Fruit fly (Drosophila melanogaster) whole organism, embryonic: ENCODE data around the gene bb8.

ENCODE experiments used
- Atf-2 ChIP-seq: fragments of 200-800 bp; sonication (Bioruptor generic); optimal IDR thresholded peaks from 2 replicates; lab custom pipeline; 2016; ENCODE audit warnings: missing biosample characterization, missing genetic modification characterization
- C15 ChIP-seq: fragments of 200-800 bp; sonication (Bioruptor generic); IDR thresholded peaks from 3 replicates; pipeline ENCODE4 v1.3.6; 2022; ENCODE audit warnings: missing biosample characterization, missing genetic modification characterization
- CG11696 ChIP-seq: fragments of 200-800 bp; sonication (Bioruptor generic); IDR thresholded peaks from 2 replicates; pipeline ENCODE4 v1.3.6; 2022; ENCODE audit warnings: missing biosample characterization, missing genetic modification characterization
- CG12071 ChIP-seq: fragments of 200-800 bp; sonication (Bioruptor generic); optimal IDR thresholded peaks from 3 replicates; lab custom pipeline; 2018; ENCODE audit warnings: missing biosample characterization, mild to moderate bottlenecking, missing genetic modification characterization
- CG12219 ChIP-seq: fragments of 200-800 bp; sonication (Bioruptor generic); optimal IDR thresholded peaks from 3 replicates; lab custom pipeline; 2018; ENCODE audit warnings: missing biosample characterization, mild to moderate bottlenecking, missing genetic modification characterization
- CG13296 ChIP-seq: fragments of 200-800 bp; sonication (Bioruptor generic); optimal IDR thresholded peaks from 3 replicates; lab custom pipeline; 2018; ENCODE audit warnings: missing biosample characterization, mild to moderate bottlenecking, missing genetic modification characterization
- CG15696 ChIP-seq: fragments of 200-800 bp; sonication (Bioruptor generic); optimal IDR thresholded peaks from 2 replicates; lab custom pipeline; 2019; ENCODE audit warnings: missing biosample characterization, mild to moderate bottlenecking, missing genetic modification characterization, moderate library complexity
- CG17912 ChIP-seq: fragments of 200-800 bp; sonication (Bioruptor generic); optimal IDR thresholded peaks from 2 replicates; lab custom pipeline; 2018; ENCODE audit warnings: missing biosample characterization, mild to moderate bottlenecking, missing genetic modification characterization
- CG2712 ChIP-seq: fragments of 200-800 bp; optimal IDR thresholded peaks from 3 replicates; lab custom pipeline; 2019; ENCODE audit warnings: missing biosample characterization, mild to moderate bottlenecking, missing genetic modification characterization, moderate library complexity
- CG30403 ChIP-seq: fragments of 200-800 bp; sonication (Bioruptor generic); optimal IDR thresholded peaks from 3 replicates; lab custom pipeline; 2016; ENCODE audit warnings: missing biosample characterization, missing genetic modification characterization
- CG31441 ChIP-seq: fragments of 200-800 bp; sonication (Bioruptor generic); IDR thresholded peaks from 2 replicates; pipeline ENCODE4 v1.3.6; 2022; ENCODE audit warnings: missing biosample characterization, missing genetic modification characterization
- CG32532 ChIP-seq: fragments of 200-800 bp; sonication (Bioruptor generic); IDR thresholded peaks from 2 replicates; pipeline ENCODE4 v1.3.6; 2022; ENCODE audit warnings: missing biosample characterization, missing genetic modification characterization
- CG32772 ChIP-seq: fragments of 200-800 bp; sonication (Bioruptor generic); IDR thresholded peaks from 2 replicates; pipeline ENCODE4 v1.3.6; 2022; ENCODE audit warnings: missing biosample characterization, missing genetic modification characterization
- CG3407 ChIP-seq: fragments of 200-800 bp; sonication (Bioruptor generic); optimal IDR thresholded peaks from 2 replicates; lab custom pipeline; 2018; ENCODE audit warnings: missing biosample characterization, mild to moderate bottlenecking, missing genetic modification characterization
- CG3995 ChIP-seq: fragments of 200-800 bp; sonication (Bioruptor generic); optimal IDR thresholded peaks from 3 replicates; lab custom pipeline; 2016; ENCODE audit warnings: missing biosample characterization, missing genetic modification characterization
- CG4707 ChIP-seq: fragments of 200-800 bp; sonication (Bioruptor generic); optimal IDR thresholded peaks from 2 replicates; lab custom pipeline; 2018; ENCODE audit warnings: missing biosample characterization, mild to moderate bottlenecking, missing genetic modification characterization, moderate library complexity
- CG7271 ChIP-seq: fragments of 200-800 bp; sonication (Bioruptor generic); optimal IDR thresholded peaks from 2 replicates; lab custom pipeline; 2018; ENCODE audit warnings: missing biosample characterization, mild to moderate bottlenecking, missing genetic modification characterization, moderate library complexity
- CG7357 ChIP-seq: fragments of 200-800 bp; sonication (Bioruptor generic); IDR thresholded peaks from 3 replicates; pipeline ENCODE4 v1.3.6; 2022; ENCODE audit warnings: missing biosample characterization, missing genetic modification characterization
- CG7372 ChIP-seq: fragments of 200-800 bp; sonication (Bioruptor generic); IDR thresholded peaks from 2 replicates; pipeline ENCODE4 v1.3.6; 2022; ENCODE audit warnings: missing biosample characterization, missing genetic modification characterization
- CG7928 ChIP-seq: fragments of 200-800 bp; sonication (Bioruptor generic); optimal IDR thresholded peaks from 2 replicates; lab custom pipeline; 2017; ENCODE audit warnings: missing biosample characterization, mild to moderate bottlenecking, missing genetic modification characterization
- CG8478 ChIP-seq: fragments of >200 bp; optimal IDR thresholded peaks from 2 replicates; lab custom pipeline; 2018
- CG8944 ChIP-seq: fragments of 200-800 bp; sonication (Bioruptor generic); optimal IDR thresholded peaks from 3 replicates; lab custom pipeline; 2016; ENCODE audit warnings: missing biosample characterization, missing genetic modification characterization
- CG9797 ChIP-seq: fragments of 200-800 bp; sonication (Bioruptor generic); optimal IDR thresholded peaks from 3 replicates; lab custom pipeline; 2018; ENCODE audit warnings: missing biosample characterization, mild to moderate bottlenecking, missing genetic modification characterization
- Dip3 ChIP-seq: fragments of 200-800 bp; sonication (Bioruptor generic); optimal IDR thresholded peaks from 3 replicates; lab custom pipeline; 2016; ENCODE audit warnings: missing biosample characterization, missing genetic modification characterization
- Dref ChIP-seq: fragments of 200-800 bp; sonication (Bioruptor generic); IDR thresholded peaks from 2 replicates; pipeline ENCODE4 v1.3.6; 2022; ENCODE audit warnings: missing biosample characterization, missing genetic modification characterization
- HHEX ChIP-seq: fragments of 200-800 bp; sonication (Bioruptor generic); optimal IDR thresholded peaks from 3 replicates; lab custom pipeline; 2017; ENCODE audit warnings: missing biosample characterization, mild to moderate bottlenecking, missing genetic modification characterization, missing genetic modification reagents
- Hr78 ChIP-seq, 2 experiments: fragments of 200-800 bp in 1 of 2; fragments of >200 bp in 1 of 2; sonication (Bioruptor generic) in 1 of 2; optimal IDR thresholded peaks; 2 replicates each; lab custom pipeline; 2017 to 2019; ENCODE audit warnings: missing biosample characterization in 2 of 2, missing genetic modification characterization in 2 of 2, mild to moderate bottlenecking in 1 of 2, moderate library complexity in 1 of 2
- Meics ChIP-seq: fragments of 200-800 bp; sonication (Bioruptor generic); optimal IDR thresholded peaks from 2 replicates; lab custom pipeline; 2017; ENCODE audit warnings: missing biosample characterization, mild to moderate bottlenecking, missing genetic modification characterization
- Mes4 ChIP-seq: fragments of 200-800 bp; sonication (Bioruptor generic); optimal IDR thresholded peaks from 2 replicates; lab custom pipeline; 2016; ENCODE audit warnings: missing biosample characterization, missing genetic modification characterization
- Oli ChIP-seq: fragments of 200-800 bp; sonication (Bioruptor generic); optimal IDR thresholded peaks from 2 replicates; lab custom pipeline; 2018; ENCODE audit warnings: missing biosample characterization, mild to moderate bottlenecking, missing genetic modification characterization, moderate library complexity
- Ptx1 ChIP-seq: fragments of 200-800 bp; sonication (Bioruptor generic); IDR thresholded peaks from 2 replicates; pipeline ENCODE4 v1.3.6; 2022; ENCODE audit warnings: missing biosample characterization, missing genetic modification characterization
- Rx ChIP-seq: fragments of 200-800 bp; sonication (Bioruptor generic); IDR thresholded peaks from 2 replicates; pipeline ENCODE4 v1.3.6; 2022; ENCODE audit warnings: missing biosample characterization, missing genetic modification characterization
- ac ChIP-seq: fragments of 200-800 bp; sonication (Bioruptor generic); optimal IDR thresholded peaks from 3 replicates; lab custom pipeline; 2017; ENCODE audit warnings: missing biosample characterization, mild to moderate bottlenecking, missing genetic modification characterization
- bab2 ChIP-seq: fragments of 200-800 bp; sonication (Bioruptor generic); optimal IDR thresholded peaks from 2 replicates; lab custom pipeline; 2016; ENCODE audit warnings: missing biosample characterization, missing genetic modification characterization
- cad ChIP-seq: fragments of >200 bp; optimal IDR thresholded peaks from 2 replicates; lab custom pipeline; 2017; ENCODE audit warnings: missing biosample characterization, missing genetic modification characterization
- dan ChIP-seq: fragments of 200-800 bp; sonication (Bioruptor generic); IDR thresholded peaks from 2 replicates; pipeline ENCODE4 v1.3.6; 2022; ENCODE audit warnings: missing biosample characterization, missing genetic modification characterization
- fd96Cb ChIP-seq: fragments of 200-800 bp; sonication (Bioruptor generic); optimal IDR thresholded peaks from 2 replicates; lab custom pipeline; 2018; ENCODE audit warnings: missing biosample characterization, mild to moderate bottlenecking, missing genetic modification characterization, moderate library complexity
- fu2 ChIP-seq: fragments of 200-800 bp; sonication (Bioruptor generic); optimal IDR thresholded peaks from 2 replicates; lab custom pipeline; 2016; ENCODE audit warnings: missing biosample characterization, missing genetic modification characterization
- gfzf ChIP-seq: fragments of 200-800 bp; sonication (Bioruptor generic); optimal IDR thresholded peaks from 2 replicates; lab custom pipeline; 2016; ENCODE audit warnings: missing biosample characterization, mild to moderate bottlenecking, missing genetic modification characterization, moderate library complexity
- gsb ChIP-seq: fragments of 200-800 bp; sonication (Bioruptor generic); IDR thresholded peaks from 2 replicates; pipeline ENCODE4 v1.3.6; 2022; ENCODE audit warnings: missing biosample characterization, missing genetic modification characterization
- hkb ChIP-seq, 2 experiments: fragments of 200-800 bp in 1 of 2; fragments of >200 bp in 1 of 2; sonication (Bioruptor generic) in 1 of 2; IDR thresholded peaks in 1 of 2; optimal IDR thresholded peaks in 1 of 2; 2 replicates each; pipeline versions ENCODE4 v1.3.6 to Lab custom; 2017 to 2022; ENCODE audit warnings: missing biosample characterization in 1 of 2, missing genetic modification characterization in 1 of 2
- insv ChIP-seq, 2 experiments: fragments of 200-800 bp; sonication (Bioruptor generic); optimal IDR thresholded peaks; 3 replicates each; lab custom pipeline; 2016 to 2018; ENCODE audit warnings: missing biosample characterization in 2 of 2, missing genetic modification characterization in 2 of 2
- inv ChIP-seq: fragments of 200-800 bp; sonication (Bioruptor generic); IDR thresholded peaks from 2 replicates; pipeline ENCODE4 v1.3.6; 2022; ENCODE audit warnings: missing biosample characterization, missing genetic modification characterization; ENCODE audit not compliant: partially characterized antibody
- peb ChIP-seq: fragments of 200-800 bp; sonication (Bioruptor generic); IDR thresholded peaks from 2 replicates; pipeline ENCODE4 v1.3.6; 2022; ENCODE audit warnings: missing biosample characterization, missing genetic modification characterization
- pho ChIP-seq: fragments of 200-800 bp; sonication (Bioruptor generic); optimal IDR thresholded peaks from 2 replicates; lab custom pipeline; 2016; ENCODE audit warnings: missing biosample characterization, missing genetic modification characterization
- sens-2 ChIP-seq: fragments of 200-800 bp; sonication (Bioruptor generic); IDR thresholded peaks from 2 replicates; pipeline ENCODE4 v1.3.6; 2022; ENCODE audit warnings: missing biosample characterization, missing genetic modification characterization
- slp2 ChIP-seq: fragments of 200-800 bp; sonication (Bioruptor generic); optimal IDR thresholded peaks from 2 replicates; lab custom pipeline; 2016; ENCODE audit warnings: missing biosample characterization, missing genetic modification characterization
- stc ChIP-seq: fragments of 200-800 bp; sonication (Bioruptor generic); IDR thresholded peaks from 2 replicates; pipeline ENCODE4 v1.3.6; 2022; ENCODE audit warnings: missing biosample characterization, missing genetic modification characterization
- twi ChIP-seq: fragments of 200-800 bp; optimal IDR thresholded peaks from 2 replicates; lab custom pipeline; 2019; ENCODE audit warnings: missing biosample characterization, mild to moderate bottlenecking, missing genetic modification characterization, moderate library complexity
- unc-4 ChIP-seq: fragments of 200-800 bp; sonication (Bioruptor generic); IDR thresholded peaks from 2 replicates; pipeline ENCODE4 v1.3.6; 2022; ENCODE audit warnings: missing biosample characterization, missing genetic modification characterization; ENCODE audit not compliant: partially characterized antibody
- wor ChIP-seq: fragments of 200-800 bp; sonication (Bioruptor generic); IDR thresholded peaks from 2 replicates; pipeline ENCODE4 v1.3.6; 2022; ENCODE audit warnings: missing biosample characterization, missing genetic modification characterization

The bb8 gene

DNA sequence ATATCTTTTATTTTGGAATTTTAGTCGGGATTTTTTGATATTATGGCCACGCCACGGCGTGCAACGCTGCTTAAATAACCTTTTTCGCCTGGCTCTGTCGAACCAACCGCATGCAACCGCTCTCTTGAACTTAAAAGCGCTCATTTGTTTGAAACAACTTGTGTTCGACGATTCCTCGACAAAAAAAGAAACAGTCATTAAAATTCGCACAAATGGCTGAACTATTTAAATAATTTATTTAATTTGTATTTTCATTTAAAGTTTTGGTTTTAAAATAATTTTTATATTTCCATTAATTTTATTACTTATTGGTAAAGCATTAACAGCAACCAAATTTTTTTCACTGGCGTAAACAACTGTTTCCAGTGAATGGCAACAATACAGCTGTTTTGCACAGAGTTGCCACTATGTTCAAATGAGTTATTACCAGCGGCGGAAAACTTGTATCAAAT, 9.2 kb downstream of the bb8 start, which contains the start of the genes orb and Cdc16 (continued):
- TF ChIP-seq CG3995 (GFP tag; lab: Kevin White, UChicago) (peak; percentile 31), stc (GFP tag; lab: Robert Waterston, UW) (peak; percentile 95), CG9797 (GFP tag; lab: Kevin White, UChicago) (no peak), gsb (GFP tag; lab: Robert Waterston, UW) (peak; percentile 58), Ptx1 (peak; percentile 95), CG3407 (GFP tag; lab: Kevin White, UChicago) (peak; percentile 79), Dref (GFP tag; lab: Robert Waterston, UW) (peak; percentile 43), unc-4 (GFP tag; lab: Robert Waterston, UW) (peak; percentile 37), CG32532 (GFP tag; lab: Robert Waterston, UW) (peak; percentile 96), CG8944 (GFP tag; lab: Kevin White, UChicago) (peak; percentile 68), CG12071 (GFP tag; lab: Kevin White, UChicago) (peak; percentile 68), Oli (tag; lab: Kevin White, UChicago) (peak; percentile 90), gfzf (no peak), CG7928 (GFP tag; lab: Kevin White, UChicago) (peak; percentile 48), inv (GFP tag; lab: Robert Waterston, UW) (no peak), cad (GFP tag; lab: Kevin White, UChicago) (no peak), fu2 (GFP tag; lab: Kevin White, UChicago) (peak; percentile 52), Rx (peak; percentile 77), CG11696 (GFP tag; lab: Robert Waterston, UW) (peak; percentile 80), CG7357 (peak; percentile 73), C15 (GFP tag; lab: Robert Waterston, UW) (peak; percentile 84), peb (GFP tag; lab: Robert Waterston, UW) (peak; percentile 67; the same call in 1 of the 2 replicates), HHEX (GFP tag; lab: Kevin White, UChicago) (peak; percentile 85), CG7271 (tag; lab: Kevin White, UChicago) (peak; percentile 84), CG12219 (GFP tag; lab: Kevin White, UChicago) (peak; percentile 76), Hr78 (GFP tag; optimal IDR thresholded peaks at IDR 0.05; lab: Kevin White, UChicago) (no peak), hkb (optimal IDR thresholded peaks at IDR 0.05; lab: Kevin White, UChicago) (no peak), hkb (GFP tag; IDR thresholded peaks at IDR 0.05; lab: Robert Waterston, UW) (peak; percentile 94), twi (tag; lab: Kevin White, UChicago) (peak; percentile 75), wor (GFP tag; lab: Robert Waterston, UW) (peak; percentile 75), CG15696 (tag; lab: Kevin White, UChicago) (peak; percentile 79), fd96Cb (tag; lab: Kevin White, UChicago) (peak; percentile 91), Meics (GFP tag; lab: Kevin White, UChicago) (peak; percentile 92), CG4707 (GFP tag; lab: Kevin White, UChicago) (peak; percentile 73), CG7372 (GFP tag; lab: Robert Waterston, UW) (peak; percentile 82), CG31441 (peak; percentile 95), CG8478 (lab: Kevin White, UChicago) (no peak), Atf-2 (GFP tag; lab: Kevin White, UChicago) (no peak), Dip3 (peak; percentile 74), CG2712 (tag; lab: Kevin White, UChicago) (peak; percentile 94), CG13296 (peak; percentile 88), CG30403 (GFP tag; lab: Kevin White, UChicago) (peak; percentile 95), CG32772 (peak; percentile 93), sens-2 (GFP tag; lab: Robert Waterston, UW) (peak; percentile 32; the same call in 1 of the 2 replicates), bab2 (GFP tag; lab: Kevin White, UChicago) (peak; percentile 79), slp2 (peak; percentile 64), pho (GFP tag; lab: Kevin White, UChicago) (peak; percentile 58), insv (GFP tag; optimal IDR thresholded peaks at IDR 0.05; lab: Kevin White, UChicago) (peak in 1 of 2 experiments; percentile 69), dan (GFP tag; lab: Robert Waterston, UW) (peak; percentile 29; the same call in 1 of the 2 replicates), Mes4 (GFP tag; lab: Kevin White, UChicago) (peak; percentile 30), CG17912 (peak; percentile 47), ac (GFP tag; lab: Kevin White, UChicago) (no peak)
